Worm (Caenorhabditis elegans) whole organism, L4/young adult: ENCODE data around the gene oac-2.

Source experiments
- W03F9.2 ChIP-seq: fragments of 150-350 bp; optimal IDR thresholded peaks from 2 replicates; lab custom pipeline; 2014; ENCODE audit warnings: missing biosample characterization, missing genetic modification characterization
- dao-5 ChIP-seq: sonication (generic microtip); optimal IDR thresholded peaks from 2 replicates; lab custom pipeline; 2016; ENCODE audit warnings: missing genotype, missing genetic modification characterization, moderate library complexity, missing compliant biosample characterization
- him-1 ChIP-seq: sonication (generic microtip); optimal IDR thresholded peaks from 2 replicates; lab custom pipeline; 2016; ENCODE audit warnings: missing genotype, missing genetic modification reagents, missing genetic modification characterization, missing compliant biosample characterization

oac-2 gene

DNA sequence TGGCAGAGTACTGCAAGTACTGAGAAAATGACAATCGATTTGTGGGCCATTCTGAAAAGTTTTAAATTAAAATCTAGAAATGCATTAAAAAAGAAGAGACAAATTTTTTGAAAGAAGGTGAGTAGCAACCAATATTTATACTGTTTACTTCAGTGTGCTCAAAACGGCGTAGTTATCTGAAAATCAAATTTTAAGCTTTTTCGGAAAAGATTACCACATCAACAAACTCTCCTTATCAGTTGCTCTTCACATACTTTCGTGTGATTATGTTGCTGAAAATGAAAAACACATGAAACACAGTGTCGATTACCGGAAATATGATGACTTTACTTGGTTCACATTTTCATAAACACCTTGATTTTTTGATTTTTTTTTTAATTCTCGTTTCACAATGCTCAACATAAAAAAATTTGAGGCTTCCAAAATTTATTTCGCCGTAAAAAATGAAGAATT, 7.7 kb upstream of the oac-2 start, which contains the start of gene lys-7:
TSS of gene lys-7 (minus strand) at position 51 of the 453 bp plus-strand sequence.
- TF ChIP-seq him-1 (tag; lab: Kevin White, UChicago) (no peak), W03F9.2 (tag; lab: Kevin White, UChicago) (no peak), dao-5 (tag; lab: Kevin White, UChicago) (no peak)

DNA sequence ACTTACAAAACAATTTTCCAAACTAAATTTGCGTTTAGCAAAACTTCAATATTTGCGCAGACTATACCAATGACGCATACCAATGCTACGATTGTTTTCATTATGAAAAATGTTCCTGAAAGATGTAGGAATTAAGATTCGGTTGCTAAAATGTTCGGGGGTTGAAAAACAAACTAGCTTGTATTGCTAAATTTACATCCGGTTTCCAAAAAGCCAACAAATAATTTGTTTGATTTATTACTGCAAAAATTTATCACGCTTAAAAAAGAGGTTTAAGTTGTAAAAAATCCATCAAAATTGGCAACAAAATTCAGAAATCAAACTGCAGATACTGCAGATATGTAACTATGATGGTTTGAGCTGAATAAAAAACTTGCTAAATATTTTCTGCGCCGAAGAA, 5.4 kb upstream of the oac-2 start, which contains the start of gene srbc-30:
TSS of gene srbc-30 (minus strand) at position 101 of the 400 bp plus-strand sequence.
- TF ChIP-seq dao-5 (tag; lab: Kevin White, UChicago), result no peak
- no peak for TF ChIP-seq W03F9.2 (tag; lab: Kevin White, UChicago)
- TF ChIP-seq him-1 (tag; lab: Kevin White, UChicago), result no peak

DNA sequence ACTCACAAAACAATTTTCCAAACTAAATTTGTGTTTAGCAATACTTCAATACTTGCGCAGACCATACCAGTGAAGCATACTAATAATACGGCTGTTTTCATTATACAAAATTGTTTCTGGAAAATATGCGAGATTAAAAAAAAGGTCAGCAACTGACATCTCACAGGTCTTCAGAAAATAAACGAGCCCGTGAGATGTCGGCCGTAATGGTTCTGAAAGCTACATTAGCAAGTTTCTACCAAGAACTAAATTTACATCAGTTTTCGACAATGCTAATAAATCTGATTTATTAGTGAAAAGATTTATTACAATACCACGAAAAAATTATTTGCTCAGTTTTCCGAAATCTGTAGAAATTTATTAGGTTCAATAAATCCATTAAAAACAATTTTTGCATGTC, 2.6 kb upstream of the oac-2 start, which contains the start of gene srbc-31:
TSS of gene srbc-31 (minus strand) at position 101 of the 400 bp plus-strand sequence.
- TF ChIP-seq him-1 (tag; lab: Kevin White, UChicago) (no peak), dao-5 (tag; lab: Kevin White, UChicago) (no peak), W03F9.2 (tag; lab: Kevin White, UChicago) (no peak)

DNA sequence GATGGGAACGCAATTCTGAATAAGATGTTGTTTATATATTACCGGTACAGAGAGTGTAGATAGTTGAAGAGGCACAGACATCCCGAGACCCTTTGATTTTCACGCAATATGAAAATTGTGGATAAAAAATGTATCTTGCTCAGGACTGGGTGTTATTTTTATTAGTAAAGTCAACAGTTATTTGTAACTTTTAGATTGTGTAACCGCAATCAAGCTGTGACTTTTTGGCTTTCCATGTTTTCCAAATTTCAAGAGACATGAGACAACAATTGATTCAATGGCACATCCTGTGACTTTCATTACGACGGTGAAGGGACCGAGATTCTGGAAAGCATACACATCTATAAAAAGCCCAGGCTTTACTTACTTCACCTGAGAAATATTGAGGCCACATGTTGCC, 1.3 kb upstream of the oac-2 start:
- no peak for TF ChIP-seq W03F9.2 (tag; lab: Kevin White, UChicago)
- no peak for TF ChIP-seq dao-5 (tag; lab: Kevin White, UChicago)
- TF ChIP-seq him-1 (tag; lab: Kevin White, UChicago), result no peak

DNA sequence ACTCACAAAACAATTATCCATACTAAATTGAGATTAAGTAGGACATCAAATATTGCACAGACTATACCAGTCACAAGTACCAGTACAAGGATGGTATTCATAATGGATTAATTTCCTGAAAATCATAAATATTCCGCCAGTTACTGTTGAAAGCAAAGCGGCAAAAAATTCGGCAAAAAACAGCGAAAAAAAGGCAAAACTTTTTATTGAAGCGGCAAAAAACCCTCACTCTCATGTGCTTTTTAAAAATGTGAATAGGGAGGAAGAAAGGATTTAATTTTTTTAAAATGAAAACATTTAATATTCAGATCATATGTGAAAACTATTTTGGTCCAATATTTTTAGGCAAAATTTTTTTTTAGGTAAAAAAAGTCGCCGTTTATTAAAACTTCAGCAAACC, 4.1 kb downstream of the oac-2 start, which contains the start of gene srbc-29:
TSS of gene srbc-29 (minus strand) at position 101 of the 400 bp plus-strand sequence.
- no peak for TF ChIP-seq him-1 (tag; lab: Kevin White, UChicago)

DNA sequence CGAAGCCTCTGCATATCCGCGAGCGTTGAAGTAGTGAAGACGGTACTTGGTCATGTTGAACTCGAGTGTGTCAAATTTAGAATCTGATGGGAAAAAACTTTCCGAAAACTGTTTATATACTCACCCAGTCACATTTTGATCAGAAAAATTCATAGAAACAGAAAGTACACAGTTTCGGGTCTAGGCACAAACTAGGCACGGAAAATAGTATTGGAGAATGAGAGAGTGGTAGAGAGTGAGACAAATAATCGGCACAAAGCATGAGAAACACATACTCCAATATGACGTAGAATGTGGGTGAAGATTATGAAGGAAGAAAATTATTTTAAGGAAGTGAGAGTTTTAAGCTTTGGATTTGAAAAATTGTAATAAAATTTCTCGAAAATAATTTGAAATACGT, 6.5 kb downstream of the oac-2 start, which contains the start of gene gst-33:
TSS of gene gst-33 (minus strand) at position 127 of the 400 bp plus-strand sequence.
- TF ChIP-seq dao-5 (tag; lab: Kevin White, UChicago), result no peak
- no peak for TF ChIP-seq W03F9.2 (tag; lab: Kevin White, UChicago)
- TF ChIP-seq him-1 (tag; lab: Kevin White, UChicago), result no peak

DNA sequence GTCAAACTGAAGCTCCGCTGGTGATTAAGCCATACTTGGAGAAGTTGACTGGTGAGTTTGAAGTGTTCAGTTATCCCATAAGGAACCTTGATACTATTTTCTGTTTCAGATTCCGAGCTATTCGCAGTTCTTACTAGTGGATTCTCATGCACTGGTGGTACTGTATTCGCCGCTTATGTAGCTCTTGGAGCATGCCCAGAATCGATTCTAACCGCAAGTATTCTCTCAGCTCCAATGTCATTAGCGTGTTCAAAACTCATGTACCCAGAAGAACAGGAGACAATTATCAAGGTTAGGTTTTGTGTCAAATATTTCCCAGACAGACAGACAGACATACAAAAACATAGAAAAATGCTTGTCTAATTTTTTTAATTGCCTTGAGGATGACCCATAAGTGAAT, 10.0 kb downstream of the oac-2 start:
- TF ChIP-seq W03F9.2 (tag; lab: Kevin White, UChicago), result no peak
- no peak for TF ChIP-seq him-1 (tag; lab: Kevin White, UChicago)
- no peak for TF ChIP-seq dao-5 (tag; lab: Kevin White, UChicago)

DNA sequence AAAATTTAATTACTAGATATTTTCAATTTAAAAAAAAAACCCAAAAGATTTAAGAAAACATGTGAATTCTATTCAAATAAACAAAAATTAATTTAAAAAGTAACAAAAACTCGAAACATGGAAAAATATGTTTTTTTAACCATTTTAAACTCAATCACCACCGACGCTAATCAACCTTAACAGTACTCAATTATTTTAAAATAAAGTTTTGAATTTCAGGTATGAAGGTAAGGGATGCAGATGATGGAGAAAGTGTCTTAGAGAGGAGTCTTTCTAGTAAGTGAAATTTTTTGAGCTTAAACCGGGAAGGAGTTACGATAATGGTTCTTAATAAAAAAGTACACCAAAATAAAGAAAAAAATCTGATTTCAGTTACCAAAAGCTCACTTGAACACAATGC, 11.4 kb downstream of the oac-2 start, which contains the start of gene slc-28.1:
TSS of gene slc-28.1 (plus strand) at position 301 of the 400 bp plus-strand sequence.
- TF ChIP-seq him-1 (tag; lab: Kevin White, UChicago), result no peak
- no peak for TF ChIP-seq W03F9.2 (tag; lab: Kevin White, UChicago)
- TF ChIP-seq dao-5 (tag; lab: Kevin White, UChicago), result no peak

DNA sequence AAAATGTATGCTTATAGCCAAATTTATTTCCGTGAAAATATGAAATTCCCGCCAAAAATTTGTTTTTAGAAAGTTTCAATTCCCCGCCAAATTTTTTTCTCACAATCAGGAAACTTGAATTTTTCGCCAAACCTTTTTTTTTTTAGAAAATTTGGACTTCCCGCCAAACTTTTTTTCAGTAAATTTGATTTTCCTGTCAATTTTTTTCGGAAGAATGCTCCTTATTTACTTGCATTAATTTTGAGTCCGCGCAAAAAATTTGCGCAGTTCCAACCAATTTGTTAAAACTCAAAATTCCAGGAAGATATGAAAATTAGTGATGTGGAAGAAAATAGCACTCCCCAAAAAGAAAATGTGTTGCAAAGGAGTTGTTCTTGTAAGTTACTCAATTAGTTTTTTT, 15.0 kb downstream of the oac-2 start, which contains the start of gene slc-28.2:
TSS of gene slc-28.2 (plus strand) at position 301 of the 400 bp plus-strand sequence.
- TF ChIP-seq dao-5 (tag; lab: Kevin White, UChicago), result no peak
- no peak for TF ChIP-seq him-1 (tag; lab: Kevin White, UChicago)
- no peak for TF ChIP-seq W03F9.2 (tag; lab: Kevin White, UChicago)

DNA sequence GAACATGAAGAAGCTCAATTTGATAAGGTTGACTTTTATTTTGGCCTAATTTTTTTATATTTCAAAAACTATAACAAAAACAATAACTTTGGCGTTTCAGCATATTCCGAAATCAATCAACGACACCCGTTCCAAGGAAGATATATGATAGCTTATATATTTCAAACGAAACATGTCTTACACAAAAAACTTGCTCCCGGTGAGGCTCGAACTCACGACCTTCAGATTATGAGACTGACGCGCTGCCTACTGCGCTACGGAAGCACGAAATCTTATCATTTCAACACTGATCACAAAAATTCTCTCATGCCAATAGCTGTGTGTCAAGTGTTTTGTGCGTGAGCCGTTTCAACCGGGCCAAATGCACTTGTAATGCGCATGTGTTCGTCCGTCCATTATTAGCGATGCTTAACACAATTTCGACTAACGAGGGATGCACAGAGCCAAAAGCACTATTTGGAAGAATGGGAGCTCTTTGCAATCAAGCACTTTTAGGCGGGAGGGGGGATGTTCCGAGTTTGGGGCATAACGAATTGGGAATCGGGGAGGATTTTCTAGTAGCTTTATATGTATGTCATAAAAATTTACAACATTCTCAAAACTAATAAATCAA, 19.7 kb downstream of the oac-2 start:
- no peak for TF ChIP-seq dao-5 (tag; lab: Kevin White, UChicago)
- no peak for TF ChIP-seq W03F9.2 (tag; lab: Kevin White, UChicago)
- TF ChIP-seq him-1 (tag; lab: Kevin White, UChicago), result no peak

DNA sequence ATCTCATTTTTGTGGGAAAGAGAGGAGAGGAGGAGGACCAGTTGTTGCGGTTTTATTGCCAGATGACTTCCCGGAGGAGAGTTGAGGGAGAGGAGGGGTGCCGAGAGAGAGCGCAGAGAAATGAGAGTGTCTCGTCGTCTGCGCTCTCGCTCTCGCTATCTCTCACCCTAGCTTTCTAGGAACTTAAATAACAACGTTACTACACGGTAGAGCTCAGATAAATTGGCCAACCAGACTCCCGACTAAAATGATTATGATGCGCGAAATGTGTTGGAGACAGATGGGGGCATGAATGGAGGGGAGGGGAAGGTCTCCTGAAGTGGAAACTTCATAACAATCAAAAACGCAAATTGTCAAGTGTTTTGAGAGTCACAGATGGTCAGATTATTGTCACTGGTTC, 20.3 kb downstream of the oac-2 start:
- no peak for TF ChIP-seq W03F9.2 (tag; lab: Kevin White, UChicago)
- TF ChIP-seq dao-5 (tag; lab: Kevin White, UChicago), result no peak
- no peak for TF ChIP-seq him-1 (tag; lab: Kevin White, UChicago)

DNA sequence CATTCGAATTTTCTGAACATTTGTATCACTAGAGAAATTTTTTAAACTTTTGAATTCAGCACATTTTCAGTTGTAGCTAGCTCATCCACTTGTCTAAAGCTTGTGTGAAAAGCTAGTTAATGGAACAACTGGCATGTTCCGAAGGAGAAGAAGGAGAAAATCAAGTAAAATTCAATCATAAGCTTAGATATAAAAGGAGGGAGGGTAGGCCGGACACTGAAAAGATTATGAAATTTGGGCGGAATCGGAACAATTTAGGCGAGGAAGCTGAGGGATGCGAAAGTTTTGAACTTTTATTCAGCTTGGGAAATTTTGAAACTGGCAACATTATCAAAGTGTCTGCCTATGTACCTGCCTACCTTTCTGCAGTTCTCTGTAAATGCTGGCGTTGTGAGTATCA, 22.4 kb downstream of the oac-2 start:
- TF ChIP-seq him-1 (tag; lab: Kevin White, UChicago) (no peak), W03F9.2 (tag; lab: Kevin White, UChicago) (no peak), dao-5 (tag; lab: Kevin White, UChicago) (no peak)

DNA sequence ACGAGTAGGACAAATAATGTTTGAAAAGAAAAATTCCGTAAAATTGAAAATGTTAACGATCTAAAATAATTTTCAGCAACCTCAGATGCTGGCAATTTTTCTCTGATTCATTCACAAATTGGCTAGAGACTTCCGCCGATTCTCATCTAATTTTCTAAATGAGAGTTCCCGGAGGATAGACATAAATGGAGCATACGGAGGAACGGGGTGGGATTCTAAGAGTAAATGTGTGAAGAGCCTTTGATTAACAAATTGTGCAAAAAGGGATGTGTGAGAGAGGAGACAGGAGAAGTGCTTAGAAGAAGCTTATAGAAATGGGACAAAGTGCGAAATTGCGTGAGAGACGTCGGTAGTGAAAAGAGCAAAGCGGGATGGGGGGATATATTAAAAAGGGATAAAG, 23.3 kb downstream of the oac-2 start:
- TF ChIP-seq dao-5 (tag; lab: Kevin White, UChicago) (no peak), W03F9.2 (tag; lab: Kevin White, UChicago) (no peak), him-1 (tag; lab: Kevin White, UChicago) (no peak)

DNA sequence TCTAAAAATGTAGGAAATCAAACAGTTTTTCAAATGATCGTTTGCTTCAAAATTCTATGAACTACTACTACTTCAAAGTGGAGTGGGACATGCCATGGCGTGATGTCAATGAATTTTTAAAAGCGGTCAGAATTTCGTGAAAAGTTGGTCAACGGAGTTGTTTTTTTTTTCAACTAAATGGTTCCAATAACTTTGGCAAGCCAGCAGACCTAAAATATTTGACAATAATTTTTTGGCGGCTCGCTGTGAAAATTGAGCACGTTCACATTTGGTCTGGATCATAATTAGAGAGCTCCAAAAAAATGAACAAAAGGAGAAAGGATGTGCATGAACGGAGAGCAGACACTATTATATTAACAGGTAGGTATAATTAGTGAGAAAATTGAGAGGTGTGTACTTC, 24.6 kb downstream of the oac-2 start:
- TF ChIP-seq W03F9.2 (tag; lab: Kevin White, UChicago) (no peak), dao-5 (tag; lab: Kevin White, UChicago) (no peak), him-1 (tag; lab: Kevin White, UChicago) (no peak)
